Worm (Caenorhabditis elegans) whole organism, late embryonic: ENCODE measurements around the gene srz-79.

ENCODE experiments used
- C08G9.2 ChIP-seq: sonication (generic microtip); optimal IDR thresholded peaks from 2 replicates; lab custom pipeline; 2016; ENCODE audit warnings: mild to moderate bottlenecking, missing genetic modification characterization, moderate library complexity, missing compliant biosample characterization
- F13H6.1 ChIP-seq: sonication (generic microtip); optimal IDR thresholded peaks from 2 replicates; lab custom pipeline; 2016; ENCODE audit warnings: missing genetic modification characterization, missing compliant biosample characterization
- K02D7.2 ChIP-seq: sonication (generic microtip); optimal IDR thresholded peaks from 2 replicates; lab custom pipeline; 2017; ENCODE audit warnings: mild to moderate bottlenecking, missing genetic modification characterization, missing compliant biosample characterization
- K09A11.1 ChIP-seq: sonication (generic microtip); optimal IDR thresholded peaks from 2 replicates; lab custom pipeline; 2017; ENCODE audit warnings: antibody characterized with exemption, mild to moderate bottlenecking, missing genetic modification characterization, missing compliant biosample characterization; ENCODE audit not compliant: insufficient read depth
- T23F11.4 ChIP-seq: fragments of 200-800 bp; sonication (Bioruptor generic); optimal IDR thresholded peaks from 2 replicates; lab custom pipeline; 2018; ENCODE audit warnings: mild to moderate bottlenecking, missing genetic modification characterization, missing compliant biosample characterization
- ahr-1 ChIP-seq: sonication (generic microtip); optimal IDR thresholded peaks from 2 replicates; lab custom pipeline; 2016; ENCODE audit warnings: missing genetic modification characterization, missing compliant biosample characterization
- ceh-14 ChIP-seq: sonication (generic microtip); optimal IDR thresholded peaks from 2 replicates; lab custom pipeline; 2016; ENCODE audit warnings: missing genotype, missing genetic modification characterization, missing compliant biosample characterization
- ceh-18 ChIP-seq: sonication (generic microtip); optimal IDR thresholded peaks from 2 replicates; lab custom pipeline; 2016; ENCODE audit warnings: missing genetic modification characterization, missing compliant biosample characterization
- ceh-2 ChIP-seq: sonication (generic microtip); optimal IDR thresholded peaks from 2 replicates; lab custom pipeline; 2016; ENCODE audit warnings: missing genotype, missing genetic modification characterization, missing compliant biosample characterization
- ceh-22 ChIP-seq: sonication (generic microtip); optimal IDR thresholded peaks from 2 replicates; lab custom pipeline; 2017; ENCODE audit warnings: missing biosample characterization, missing genetic modification characterization
- ceh-30 ChIP-seq: fragments of 150-350 bp; optimal IDR thresholded peaks from 2 replicates; lab custom pipeline; 2014; ENCODE audit warnings: missing biosample characterization, missing genetic modification characterization
- ceh-31 ChIP-seq: sonication (generic microtip); optimal IDR thresholded peaks from 2 replicates; lab custom pipeline; 2016; ENCODE audit warnings: missing genetic modification characterization, missing compliant biosample characterization
- ceh-34 ChIP-seq: sonication (generic microtip); optimal IDR thresholded peaks from 2 replicates; lab custom pipeline; 2016; ENCODE audit warnings: mild to moderate bottlenecking, missing genetic modification characterization, missing compliant biosample characterization
- ceh-45 ChIP-seq: fragments of 200-800 bp; sonication (Bioruptor generic); IDR thresholded peaks from 2 replicates; pipeline ENCODE4 v1.3.6; 2022; ENCODE audit warnings: missing genetic modification reagents, missing genetic modification characterization, missing compliant biosample characterization
- ceh-6 ChIP-seq: fragments of 200-800 bp; sonication (Bioruptor generic); optimal IDR thresholded peaks from 2 replicates; lab custom pipeline; 2018; ENCODE audit warnings: mild to moderate bottlenecking, missing genetic modification characterization, missing compliant biosample characterization
- che-1 ChIP-seq: sonication (generic microtip); optimal IDR thresholded peaks from 2 replicates; lab custom pipeline; 2016; ENCODE audit warnings: mild to moderate bottlenecking, missing genetic modification characterization, missing compliant biosample characterization
- dve-1 ChIP-seq: sonication (generic microtip); optimal IDR thresholded peaks from 2 replicates; lab custom pipeline; 2017; ENCODE audit warnings: antibody characterized with exemption, mild to moderate bottlenecking, missing genetic modification characterization, missing compliant biosample characterization
- elt-4 ChIP-seq: sonication (generic microtip); optimal IDR thresholded peaks from 2 replicates; lab custom pipeline; 2016; ENCODE audit warnings: missing genetic modification characterization, missing compliant biosample characterization
- ets-4 ChIP-seq: sonication (generic microtip); optimal IDR thresholded peaks from 2 replicates; lab custom pipeline; 2016; ENCODE audit warnings: missing genetic modification characterization, missing compliant biosample characterization
- eyg-1 ChIP-seq: sonication (generic microtip); optimal IDR thresholded peaks from 2 replicates; lab custom pipeline; 2016; ENCODE audit warnings: missing genotype, missing genetic modification characterization, missing compliant biosample characterization
- fax-1 ChIP-seq: sonication (generic microtip); optimal IDR thresholded peaks from 2 replicates; lab custom pipeline; 2016; ENCODE audit warnings: missing genotype, missing genetic modification characterization, missing compliant biosample characterization
- fkh-10 ChIP-seq: fragments of 150-350 bp; optimal IDR thresholded peaks from 2 replicates; lab custom pipeline; 2014; ENCODE audit warnings: missing biosample characterization, missing genetic modification reagents, missing genetic modification characterization
- hlh-13 ChIP-seq: fragments of 200-800 bp; sonication (Bioruptor generic); optimal IDR thresholded peaks from 2 replicates; lab custom pipeline; 2018; ENCODE audit warnings: mild to moderate bottlenecking, missing genetic modification characterization, missing compliant biosample characterization
- hlh-15 ChIP-seq: sonication (generic microtip); optimal IDR thresholded peaks from 2 replicates; lab custom pipeline; 2016; ENCODE audit warnings: missing genetic modification characterization, missing compliant biosample characterization
- hlh-6 ChIP-seq: sonication (generic microtip); optimal IDR thresholded peaks from 2 replicates; lab custom pipeline; 2016; ENCODE audit warnings: missing genotype, missing genetic modification characterization, missing compliant biosample characterization
- hlh-8 ChIP-seq: sonication (generic microtip); optimal IDR thresholded peaks from 2 replicates; lab custom pipeline; 2016; ENCODE audit warnings: missing genotype, missing genetic modification characterization, missing compliant biosample characterization
- lim-6 ChIP-seq: sonication (generic microtip); optimal IDR thresholded peaks from 2 replicates; lab custom pipeline; 2016; ENCODE audit warnings: missing genetic modification characterization, missing compliant biosample characterization
- lin-11 ChIP-seq: fragments of 200-800 bp; sonication (Bioruptor generic); optimal IDR thresholded peaks from 2 replicates; lab custom pipeline; 2018; ENCODE audit warnings: mild to moderate bottlenecking, missing genetic modification characterization, missing compliant biosample characterization
- madf-2 ChIP-seq: sonication (generic microtip); optimal IDR thresholded peaks from 2 replicates; lab custom pipeline; 2017; ENCODE audit warnings: missing genetic modification characterization, missing compliant biosample characterization
- nfya-1 ChIP-seq: sonication (generic microtip); optimal IDR thresholded peaks from 2 replicates; lab custom pipeline; 2017; ENCODE audit warnings: missing genetic modification characterization, mild to moderate bottlenecking, missing compliant biosample characterization, antibody characterized with exemption, moderate library complexity
- npax-4 ChIP-seq: sonication (generic microtip); optimal IDR thresholded peaks from 2 replicates; lab custom pipeline; 2016; ENCODE audit warnings: missing genetic modification characterization, missing compliant biosample characterization
- odd-2 ChIP-seq: sonication (generic microtip); optimal IDR thresholded peaks from 2 replicates; lab custom pipeline; 2017; ENCODE audit warnings: antibody characterized with exemption, mild to moderate bottlenecking, missing genetic modification characterization, missing compliant biosample characterization
- pag-3 ChIP-seq: sonication (generic microtip); optimal IDR thresholded peaks from 2 replicates; lab custom pipeline; 2016; ENCODE audit warnings: missing compliant biosample characterization, missing genetic modification characterization, borderline replicate concordance
- pax-1 ChIP-seq: fragments of 150-350 bp; optimal IDR thresholded peaks from 2 replicates; lab custom pipeline; 2014; ENCODE audit warnings: missing biosample characterization, missing genetic modification characterization
- pha-2 ChIP-seq: sonication (generic microtip); optimal IDR thresholded peaks from 2 replicates; lab custom pipeline; 2017; ENCODE audit warnings: mild to moderate bottlenecking, missing genetic modification characterization, missing compliant biosample characterization
- pha-4 ChIP-seq: fragments of 150-350 bp; optimal IDR thresholded peaks from 2 replicates; lab custom pipeline; 2018; ENCODE audit warnings: missing biosample characterization, missing genetic modification reagents, missing genetic modification characterization
- pqm-1 ChIP-seq: sonication (generic microtip); optimal IDR thresholded peaks from 2 replicates; lab custom pipeline; 2016; ENCODE audit warnings: missing genetic modification characterization, missing compliant biosample characterization
- pros-1 ChIP-seq: fragments of 150-350 bp; optimal IDR thresholded peaks from 2 replicates; lab custom pipeline; 2014; ENCODE audit warnings: missing biosample characterization, missing genetic modification reagents, missing genetic modification characterization
- rnt-1 ChIP-seq: sonication (generic microtip); optimal IDR thresholded peaks from 2 replicates; lab custom pipeline; 2016; ENCODE audit warnings: missing genetic modification characterization, missing compliant biosample characterization
- sdc-2 ChIP-seq: sonication (generic microtip); optimal IDR thresholded peaks from 2 replicates; lab custom pipeline; 2016; ENCODE audit warnings: missing genotype, missing genetic modification characterization, missing compliant biosample characterization
- syd-9 ChIP-seq: sonication (generic microtip); optimal IDR thresholded peaks from 2 replicates; lab custom pipeline; 2016; ENCODE audit warnings: mild to moderate bottlenecking, missing genetic modification characterization, moderate library complexity, missing compliant biosample characterization
- tbx-7 ChIP-seq: sonication (generic microtip); optimal IDR thresholded peaks from 2 replicates; lab custom pipeline; 2016; ENCODE audit warnings: missing genotype, missing genetic modification characterization, missing compliant biosample characterization
- ttx-3 ChIP-seq: sonication (generic microtip); optimal IDR thresholded peaks from 2 replicates; lab custom pipeline; 2016; ENCODE audit warnings: missing genetic modification reagents, missing genetic modification characterization, missing compliant biosample characterization
- unc-3 ChIP-seq, 2 experiments: fragments of 200-800 bp in 1 of 2; sonication (Bioruptor generic) in 1 of 2; sonication (generic microtip) in 1 of 2; conservative IDR thresholded peaks in 1 of 2; optimal IDR thresholded peaks in 1 of 2; 2 replicates each; pipeline versions ENCODE4 v1.3.6 to Lab custom; 2016 to 2022; ENCODE audit warnings: missing compliant biosample characterization in 2 of 2, missing genetic modification characterization in 2 of 2, missing genetic modification reagents in 1 of 2
- unc-42 ChIP-seq: sonication (generic microtip); optimal IDR thresholded peaks from 2 replicates; lab custom pipeline; 2016; ENCODE audit warnings: missing genotype, missing genetic modification characterization, missing compliant biosample characterization
- unc-55 ChIP-seq: sonication (generic microtip); optimal IDR thresholded peaks from 2 replicates; lab custom pipeline; 2017; ENCODE audit warnings: missing biosample characterization, missing genetic modification reagents, missing genetic modification characterization
- unc-86 ChIP-seq: sonication (generic microtip); optimal IDR thresholded peaks from 2 replicates; lab custom pipeline; 2016; ENCODE audit warnings: missing genetic modification characterization, missing compliant biosample characterization
- zip-5 ChIP-seq: sonication (generic microtip); optimal IDR thresholded peaks from 2 replicates; lab custom pipeline; 2016; ENCODE audit warnings: missing genetic modification characterization, missing compliant biosample characterization

srz-79 gene

ce11 chrIV:3521710-3522109, 28.3 kb downstream of the srz-79 start (continued):
- TF ChIP-seq tbx-7 (tag; lab: Kevin White, UChicago): no peak
- no peak for TF ChIP-seq hlh-6 (tag; lab: Kevin White, UChicago)
- no peak for TF ChIP-seq pha-2 (tag; lab: Kevin White, UChicago)

- TF ChIP-seq lim-6 (tag; lab: Kevin White, UChicago) (no peak), fkh-10 (GFP tag; lab: Kevin White, UChicago) (no peak)
Observed at ce11 chrIV:3523419-3523818, 30.0 kb downstream of the srz-79 start.

- TF ChIP-seq ceh-30 (tag; lab: Kevin White, UChicago) (peak; percentile 19), unc-3 (GFP tag; conservative IDR thresholded peaks at IDR 0.05; lab: Robert Waterston, UW) (peak; percentile 50; the same call in 1 of the 2 replicates), unc-3 (tag; optimal IDR thresholded peaks at IDR 0.05; lab: Kevin White, UChicago) (peak; percentile 34), unc-55 (no peak), hlh-13 (GFP tag; lab: Kevin White, UChicago) (peak; percentile 72), hlh-6 (tag; lab: Kevin White, UChicago) (peak; percentile 79), zip-5 (tag; lab: Kevin White, UChicago) (peak; percentile 53), ceh-34 (tag; lab: Kevin White, UChicago) (peak; percentile 66), pqm-1 (tag; lab: Kevin White, UChicago) (peak; percentile 34), dve-1 (tag; lab: Kevin White, UChicago) (peak; percentile 49), ceh-18 (tag; lab: Kevin White, UChicago) (peak; percentile 52), pros-1 (tag; lab: Kevin White, UChicago) (no peak), ceh-31 (peak; percentile 40), T23F11.4 (GFP tag; lab: Kevin White, UChicago) (peak; percentile 62), tbx-7 (tag; lab: Kevin White, UChicago) (peak; percentile 30), ceh-2 (tag; lab: Kevin White, UChicago) (peak; percentile 54), odd-2 (tag; lab: Kevin White, UChicago) (no peak), ceh-22 (tag; lab: Kevin White, UChicago) (no peak), ttx-3 (peak; percentile 76), syd-9 (tag; lab: Kevin White, UChicago) (peak; percentile 81), madf-2 (tag; lab: Kevin White, UChicago) (peak; percentile 60), fax-1 (peak; percentile 60), unc-86 (peak; percentile 64), unc-42 (no peak), K02D7.2 (tag; lab: Kevin White, UChicago) (peak; percentile 58), elt-4 (tag; lab: Kevin White, UChicago) (no peak), ets-4 (tag; lab: Kevin White, UChicago) (no peak), eyg-1 (tag; lab: Kevin White, UChicago) (peak; percentile 65), ceh-45 (peak; percentile 77; the same call in 1 of the 2 replicates), C08G9.2 (tag; lab: Kevin White, UChicago) (peak; percentile 74), nfya-1 (tag; lab: Kevin White, UChicago) (peak; percentile 43), lin-11 (peak; percentile 60), hlh-8 (tag; lab: Kevin White, UChicago) (peak; percentile 19), ceh-6 (GFP tag; lab: Kevin White, UChicago) (peak; percentile 80), F13H6.1 (tag; lab: Kevin White, UChicago) (peak; percentile 50), pha-4 (tag; lab: Kevin White, UChicago) (no peak), sdc-2 (peak; percentile 56), ceh-14 (peak; percentile 74), hlh-15 (tag; lab: Kevin White, UChicago) (peak; percentile 23), pax-1 (tag; lab: Kevin White, UChicago) (no peak), che-1 (tag; lab: Kevin White, UChicago) (peak; percentile 72), pha-2 (tag; lab: Kevin White, UChicago) (peak; percentile 63), pag-3 (no peak), rnt-1 (peak; percentile 52), npax-4 (tag; lab: Kevin White, UChicago) (peak; percentile 32), ahr-1 (tag; lab: Kevin White, UChicago) (no peak), K09A11.1 (tag; lab: Kevin White, UChicago) (peak; percentile 22)
Observed at ce11 chrIV:3524584-3525020, 31.2 kb downstream of the srz-79 start.
